Worm (Caenorhabditis elegans) whole organism, young adult: Measurements from ENCODE around the gene anp-1.

Experiments
- T26A5.8 ChIP-seq: sonication (generic microtip); optimal IDR thresholded peaks from 2 replicates; lab custom pipeline; 2016; ENCODE audit warnings: missing genetic modification characterization, missing compliant biosample characterization
- ceh-79 ChIP-seq: sonication (generic microtip); optimal IDR thresholded peaks from 2 replicates; lab custom pipeline; 2017; ENCODE audit warnings: mild to moderate bottlenecking, missing genetic modification characterization, missing compliant biosample characterization
- dpl-1 ChIP-seq: fragments of 150-350 bp; optimal IDR thresholded peaks from 2 replicates; lab custom pipeline; 2014; ENCODE audit warnings: missing biosample characterization, missing genetic modification reagents, missing genetic modification characterization
- nhr-179 ChIP-seq: sonication (generic microtip); optimal IDR thresholded peaks from 2 replicates; lab custom pipeline; 2016; ENCODE audit warnings: mild to moderate bottlenecking, missing genetic modification characterization, missing compliant biosample characterization

ce11 chrV:12822065-12822464 lies 37.2 kb upstream of the anp-1 start:
- TF ChIP-seq nhr-179 (tag; lab: Kevin White, UChicago) (no peak), ceh-79 (tag; lab: Kevin White, UChicago) (no peak), dpl-1 (GFP tag; lab: Kevin White, UChicago) (no peak), T26A5.8 (tag; lab: Kevin White, UChicago) (no peak)
